Fruit fly (Drosophila melanogaster) whole organism, pupa: ENCODE results near the gene Fhos.
A peak's percentile ranks its signal among the peaks of the same experiment; 100 is the strongest.

Experiments
- CG10348 ChIP-seq: fragments of 200-800 bp; sonication (Bioruptor generic); IDR thresholded peaks from 2 replicates; pipeline ENCODE4 v1.3.6; 2022; ENCODE audit warnings: missing biosample characterization, missing genetic modification characterization
- CG12605 ChIP-seq: fragments of 200-800 bp; sonication (Bioruptor generic); IDR thresholded peaks from 2 replicates; pipeline ENCODE4 v1.3.6; 2022; ENCODE audit warnings: missing biosample characterization, missing genetic modification characterization
- CG13204 ChIP-seq: fragments of 200-800 bp; sonication (Bioruptor generic); optimal IDR thresholded peaks from 2 replicates; lab custom pipeline; 2018; ENCODE audit warnings: missing biosample characterization, mild to moderate bottlenecking, missing genetic modification characterization, moderate library complexity
- CG14655 ChIP-seq: fragments of 200-800 bp; sonication (Bioruptor generic); optimal IDR thresholded peaks from 3 replicates; lab custom pipeline; 2017; ENCODE audit warnings: mild to moderate bottlenecking, missing biosample characterization, missing genetic modification reagents, missing genetic modification characterization
- CG15710 ChIP-seq: fragments of 200-800 bp; sonication (Bioruptor generic); optimal IDR thresholded peaks from 2 replicates; lab custom pipeline; 2018; ENCODE audit warnings: missing biosample characterization, mild to moderate bottlenecking, missing genetic modification characterization, moderate library complexity
- CG17806 ChIP-seq: fragments of 200-800 bp; sonication (Bioruptor generic); optimal IDR thresholded peaks from 2 replicates; lab custom pipeline; 2018; ENCODE audit warnings: missing biosample characterization, mild to moderate bottlenecking, missing genetic modification characterization, moderate library complexity
- CG32121 ChIP-seq: fragments of 200-800 bp; sonication (Bioruptor generic); IDR thresholded peaks from 2 replicates; pipeline ENCODE4 v1.3.6; 2022; ENCODE audit warnings: missing biosample characterization, missing genetic modification characterization
- CG34367 ChIP-seq: fragments of 200-800 bp; sonication (Bioruptor generic); optimal IDR thresholded peaks from 2 replicates; lab custom pipeline; 2018; ENCODE audit warnings: missing biosample characterization, mild to moderate bottlenecking, missing genetic modification characterization
- CG4496 ChIP-seq: fragments of 200-800 bp; sonication (Bioruptor generic); IDR thresholded peaks from 3 replicates; pipeline ENCODE4 v1.3.6; 2022; ENCODE audit warnings: missing biosample characterization, missing genetic modification characterization
- CG8159 ChIP-seq: fragments of 200-800 bp; sonication (Bioruptor generic); optimal IDR thresholded peaks from 3 replicates; lab custom pipeline; 2018; ENCODE audit warnings: missing biosample characterization, mild to moderate bottlenecking, missing genetic modification characterization, moderate library complexity
- CG8301 ChIP-seq: fragments of 200-800 bp; sonication (Bioruptor generic); optimal IDR thresholded peaks from 2 replicates; lab custom pipeline; 2018; ENCODE audit warnings: missing biosample characterization, mild to moderate bottlenecking, missing genetic modification characterization
- CG9948 ChIP-seq: fragments of 200-800 bp; sonication (Bioruptor generic); optimal IDR thresholded peaks from 2 replicates; lab custom pipeline; 2018; ENCODE audit warnings: missing biosample characterization, mild to moderate bottlenecking, missing genetic modification characterization, moderate library complexity
- D1 ChIP-seq: fragments of 200-800 bp; sonication (Bioruptor generic); optimal IDR thresholded peaks from 2 replicates; lab custom pipeline; 2018; ENCODE audit warnings: missing biosample characterization, mild to moderate bottlenecking, missing genetic modification characterization, moderate library complexity
- EcR ChIP-seq: fragments of 200-800 bp; sonication (Bioruptor generic); optimal IDR thresholded peaks from 3 replicates; lab custom pipeline; 2019; ENCODE audit warnings: missing biosample characterization, missing genetic modification characterization, mild to moderate bottlenecking, moderate library complexity, missing genetic modification reagents
- Ets98B ChIP-seq: fragments of 200-800 bp; sonication (Bioruptor generic); IDR thresholded peaks from 2 replicates; pipeline ENCODE4 v1.3.6; 2022; ENCODE audit warnings: missing biosample characterization, missing genetic modification characterization
- Pif1A ChIP-seq: fragments of 200-800 bp; sonication (Bioruptor generic); optimal IDR thresholded peaks from 3 replicates; lab custom pipeline; 2016; ENCODE audit warnings: missing biosample characterization, missing genetic modification characterization
- Pif1B ChIP-seq: fragments of 200-800 bp; sonication (Bioruptor generic); optimal IDR thresholded peaks from 3 replicates; lab custom pipeline; 2016; ENCODE audit warnings: missing biosample characterization, missing genetic modification characterization
- Snoo ChIP-seq: fragments of 200-800 bp; sonication (Bioruptor generic); optimal IDR thresholded peaks from 3 replicates; lab custom pipeline; 2017; ENCODE audit warnings: missing biosample characterization, mild to moderate bottlenecking, missing genetic modification characterization, inconsistent platforms
- fd96Ca ChIP-seq: fragments of 200-800 bp; sonication (Bioruptor generic); IDR thresholded peaks from 3 replicates; pipeline ENCODE4 v1.3.6; 2022; ENCODE audit warnings: missing biosample characterization, missing genetic modification characterization
- gl ChIP-seq: fragments of 200-800 bp; sonication (Bioruptor generic); optimal IDR thresholded peaks from 2 replicates; lab custom pipeline; 2018; ENCODE audit warnings: missing biosample characterization, mild to moderate bottlenecking, missing genetic modification characterization
- rn ChIP-seq: fragments of 200-800 bp; sonication (Bioruptor generic); IDR thresholded peaks from 2 replicates; pipeline ENCODE4 v1.3.6; 2022; ENCODE audit warnings: missing biosample characterization, missing genetic modification characterization

Fhos gene

DNA sequence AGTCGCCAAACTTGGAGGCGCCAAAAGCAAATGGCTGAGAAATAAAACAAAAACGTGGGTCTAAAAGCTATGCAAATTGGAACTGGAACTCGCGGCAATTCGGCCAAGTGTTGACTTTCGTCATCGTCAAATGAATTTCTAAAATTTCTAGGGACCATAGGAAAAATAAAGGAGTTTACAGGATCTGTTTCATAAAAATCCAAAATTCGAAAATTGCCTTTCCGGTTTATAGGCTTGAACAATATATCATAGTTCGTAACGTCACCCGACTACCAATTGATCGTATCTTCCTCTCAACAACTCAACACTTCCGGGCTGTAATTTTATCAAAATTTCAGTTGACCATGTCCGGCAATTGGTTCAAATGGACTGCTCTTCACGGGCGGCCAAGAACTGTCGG lies 82.7 kb downstream of the Fhos start, which contains the start of gene CG32026:
Gene CG32026, plus strand, starts transcription at position 301 of the 400 bp plus-strand sequence.
- TF ChIP-seq gl (tag; lab: Kevin White, UChicago), result no peak
- TF ChIP-seq Pif1A (GFP tag; lab: Kevin White, UChicago), result no peak
- no peak for TF ChIP-seq CG32121 (GFP tag; lab: Robert Waterston, UW)
- no peak for TF ChIP-seq EcR (GFP tag; lab: Kevin White, UChicago)
- TF ChIP-seq fd96Ca (GFP tag; lab: Robert Waterston, UW), result no peak
- no peak for TF ChIP-seq D1
- TF ChIP-seq CG17806 (tag; lab: Kevin White, UChicago), result no peak
- no peak for TF ChIP-seq Pif1B (GFP tag; lab: Kevin White, UChicago)
- TF ChIP-seq CG8301 (tag; lab: Kevin White, UChicago), result no peak

DNA sequence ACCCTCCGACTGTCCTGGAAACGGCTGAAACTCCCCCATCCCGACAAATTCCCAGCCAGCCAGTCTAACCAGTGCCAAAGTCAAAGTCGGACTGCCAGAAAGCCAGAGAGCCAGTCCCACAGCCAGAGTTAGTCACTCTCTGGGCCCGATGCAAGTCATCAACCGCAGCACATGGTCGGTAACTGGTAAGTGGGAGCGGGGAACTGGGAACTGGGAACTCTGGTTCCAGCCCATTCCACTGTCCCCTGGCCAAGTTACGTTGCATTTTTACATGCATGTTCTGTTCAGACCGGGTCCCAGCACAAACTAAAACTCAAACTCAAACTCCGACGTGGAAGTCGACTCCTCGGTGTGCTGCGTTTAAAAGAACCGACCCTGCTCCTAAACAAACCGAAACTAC lies 85.7 kb downstream of the Fhos start:
- TF ChIP-seq CG12605, result no peak
- TF ChIP-seq rn (GFP tag; lab: Robert Waterston, UW), result no peak
- TF ChIP-seq Pif1B (GFP tag; lab: Kevin White, UChicago), result no peak
- TF ChIP-seq gl (tag; lab: Kevin White, UChicago), result no peak
- no peak for TF ChIP-seq Snoo (tag; lab: Kevin White, UChicago)
- TF ChIP-seq EcR (GFP tag; lab: Kevin White, UChicago), result peak; percentile 92
- 0 out of 3 replicates have a peak, but pooled peaks have one; percentile 10 for TF ChIP-seq fd96Ca (GFP tag; lab: Robert Waterston, UW)
- peak; percentile 60 for TF ChIP-seq CG13204 (GFP tag; lab: Kevin White, UChicago)
- TF ChIP-seq Ets98B (GFP tag; lab: Robert Waterston, UW), result no peak
- TF ChIP-seq CG17806 (tag; lab: Kevin White, UChicago), result no peak
- TF ChIP-seq CG32121 (GFP tag; lab: Robert Waterston, UW), result no peak
- no peak for TF ChIP-seq D1
- no peak for TF ChIP-seq CG8301 (tag; lab: Kevin White, UChicago)
- TF ChIP-seq Pif1A (GFP tag; lab: Kevin White, UChicago), result no peak
- no peak for TF ChIP-seq CG14655 (GFP tag; lab: Kevin White, UChicago)
- TF ChIP-seq CG10348 (GFP tag; lab: Robert Waterston, UW), result no peak
- TF ChIP-seq CG4496 (GFP tag; lab: Robert Waterston, UW), result no peak
- no peak for TF ChIP-seq CG9948 (tag; lab: Kevin White, UChicago)
- TF ChIP-seq CG8159, result no peak

DNA sequence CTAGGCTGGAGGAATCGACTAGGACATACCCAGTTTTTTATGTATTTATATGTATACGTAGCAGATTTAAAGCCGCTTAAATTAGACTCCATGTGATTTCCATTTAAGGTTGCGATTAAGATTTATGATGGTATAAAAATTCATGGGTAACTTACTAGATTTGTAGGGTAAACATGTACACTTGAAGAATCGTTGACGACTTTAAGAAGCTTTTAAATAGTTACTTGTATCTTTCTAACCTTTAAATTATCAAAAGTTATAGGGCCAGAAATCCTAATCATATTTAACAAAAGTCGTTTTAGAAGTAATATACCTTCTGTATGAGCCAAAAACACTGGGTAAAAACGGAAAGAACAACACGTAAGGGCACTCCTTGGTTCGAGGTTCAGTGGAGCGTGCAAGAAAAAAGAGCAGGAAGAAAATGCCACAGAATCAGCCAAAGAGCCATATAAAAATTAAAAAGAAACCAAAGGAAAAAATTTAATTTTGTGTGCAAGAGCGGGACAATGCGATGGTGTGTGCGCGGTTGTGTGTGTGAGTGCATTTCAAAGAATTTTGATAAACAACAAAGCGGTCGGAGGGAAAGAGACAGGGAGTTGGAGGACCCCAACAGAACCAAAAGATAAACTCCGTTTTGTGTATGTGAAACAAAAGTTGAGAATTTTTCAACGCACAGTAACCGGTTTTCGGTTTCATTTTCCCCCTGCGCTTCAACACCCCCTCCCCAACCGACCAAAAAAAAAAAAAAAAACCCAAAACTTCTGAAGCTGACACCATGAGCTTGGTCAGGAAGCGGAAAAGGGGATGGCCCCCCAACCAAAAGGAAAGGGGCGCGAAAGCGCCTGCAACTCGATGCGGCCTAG lies 86.4 kb downstream of the Fhos start:
- peak; percentile 41 for TF ChIP-seq CG13204 (GFP tag; lab: Kevin White, UChicago)
- peak; percentile 21 for TF ChIP-seq D1
- TF ChIP-seq fd96Ca (GFP tag; lab: Robert Waterston, UW), result no peak
- peak; percentile 12; the same call in 1 of the 2 replicates for TF ChIP-seq CG12605
- no peak for TF ChIP-seq rn (GFP tag; lab: Robert Waterston, UW)
- peak; percentile 83 for TF ChIP-seq CG14655 (GFP tag; lab: Kevin White, UChicago)
- no peak for TF ChIP-seq Ets98B (GFP tag; lab: Robert Waterston, UW)
- peak; percentile 65 for TF ChIP-seq CG9948 (tag; lab: Kevin White, UChicago)
- TF ChIP-seq CG4496 (GFP tag; lab: Robert Waterston, UW), result peak; percentile 20; the same call in 1 of the 3 replicates
- peak; percentile 43 for TF ChIP-seq Snoo (tag; lab: Kevin White, UChicago)
- peak; percentile 69 for TF ChIP-seq Pif1A (GFP tag; lab: Kevin White, UChicago)
- peak; percentile 78 for TF ChIP-seq CG8301 (tag; lab: Kevin White, UChicago)
- no peak for TF ChIP-seq CG10348 (GFP tag; lab: Robert Waterston, UW)
- peak; percentile 75 for TF ChIP-seq Pif1B (GFP tag; lab: Kevin White, UChicago)
- TF ChIP-seq CG8159, result peak; percentile 79
- TF ChIP-seq CG15710 (tag; lab: Kevin White, UChicago), result peak; percentile 66
- TF ChIP-seq EcR (GFP tag; lab: Kevin White, UChicago), result peak; percentile 48
- peak; percentile 47 for TF ChIP-seq CG34367 (tag; lab: Kevin White, UChicago)
- TF ChIP-seq CG32121 (GFP tag; lab: Robert Waterston, UW), result no peak
- peak; percentile 70 for TF ChIP-seq CG17806 (tag; lab: Kevin White, UChicago)
- TF ChIP-seq gl (tag; lab: Kevin White, UChicago), result peak; percentile 46

DNA sequence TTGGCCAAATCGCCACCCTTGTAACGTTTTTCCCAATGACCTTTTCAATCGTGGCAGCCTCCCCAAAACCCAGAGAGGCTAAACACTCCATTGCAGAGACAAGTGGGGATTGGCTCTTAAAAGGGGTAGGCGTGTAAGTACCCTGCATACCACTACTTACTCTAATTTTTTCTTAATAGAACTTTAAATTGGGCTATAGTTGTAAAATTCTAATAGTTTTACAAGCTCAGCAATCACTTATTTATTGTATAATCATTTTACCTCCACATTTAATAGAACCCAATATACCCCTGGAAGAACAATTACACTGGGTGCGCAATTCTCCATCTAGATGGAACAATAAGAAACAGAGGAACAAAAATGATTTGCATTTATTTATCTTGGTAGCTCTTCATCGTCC lies 88.3 kb downstream of the Fhos start:
- TF ChIP-seq Snoo (tag; lab: Kevin White, UChicago) (peak; percentile 64), D1 (no peak), CG17806 (tag; lab: Kevin White, UChicago) (peak; percentile 60), gl (tag; lab: Kevin White, UChicago) (no peak), CG13204 (GFP tag; lab: Kevin White, UChicago) (no peak), CG4496 (GFP tag; lab: Robert Waterston, UW) (peak; percentile 56; the same call in 2 of the 3 replicates), CG10348 (GFP tag; lab: Robert Waterston, UW) (no peak), Pif1A (GFP tag; lab: Kevin White, UChicago) (peak; percentile 40), CG15710 (tag; lab: Kevin White, UChicago) (peak; percentile 63), EcR (GFP tag; lab: Kevin White, UChicago) (no peak), CG34367 (tag; lab: Kevin White, UChicago) (peak; percentile 41), CG8301 (tag; lab: Kevin White, UChicago) (peak; percentile 41), CG9948 (tag; lab: Kevin White, UChicago) (peak; percentile 58), Pif1B (GFP tag; lab: Kevin White, UChicago) (no peak), CG32121 (GFP tag; lab: Robert Waterston, UW) (peak; percentile 47), CG14655 (GFP tag; lab: Kevin White, UChicago) (peak; percentile 46), CG8159 (peak; percentile 63), rn (GFP tag; lab: Robert Waterston, UW) (peak; percentile 20; the same call in 1 of the 2 replicates), CG12605 (no peak), Ets98B (GFP tag; lab: Robert Waterston, UW) (0 out of 2 replicates have a peak, but pooled peaks have one; percentile 14), fd96Ca (GFP tag; lab: Robert Waterston, UW) (no peak)
